Worm (Caenorhabditis elegans): Measurements from ENCODE around the gene gst-9.

- TF ChIP-seq nhr-28 (tag; optimal IDR thresholded peaks at IDR 0.05): no peak
- no peak for TF ChIP-seq pha-4 (tag; optimal IDR thresholded peaks at IDR 0.05)
- TF ChIP-seq unc-62 (GFP tag; optimal IDR thresholded peaks at IDR 0.05): no peak
- no peak for TF ChIP-seq nhr-237 (tag; optimal IDR thresholded peaks at IDR 0.05)
- TF ChIP-seq snpc-4 (tag; optimal IDR thresholded peaks at IDR 0.05): no peak
- TF ChIP-seq unc-39 (tag; optimal IDR thresholded peaks at IDR 0.05): no peak
- no peak for TF ChIP-seq flh-1 (GFP tag; optimal IDR thresholded peaks at IDR 0.05)
- no peak for TF ChIP-seq nhr-76 (tag; optimal IDR thresholded peaks at IDR 0.05)
- TF ChIP-seq ztf-11 (tag; optimal IDR thresholded peaks at IDR 0.05): no peak
These were observed 21.5 kb upstream of the gst-9 start for ce11 chrII:4869793-4870343.

Measured in whole organism, mixed stage, embryonic.